Fruit fly (Drosophila melanogaster): ENCODE results near the gene AMPdeam.

- no peak for TF ChIP-seq pan (optimal IDR thresholded peaks at IDR 0.05)
- TF ChIP-seq woc (GFP tag; optimal IDR thresholded peaks at IDR 0.05) = no peak
Measured at dm6 chrX:13822753-13823152, 22.9 kb downstream of the AMPdeam start, which contains the start of gene Nup93-1.
